Worm (Caenorhabditis elegans) whole organism, young adult: ENCODE measurements around the gene T24E12.6.

Experiments used
- B0019.2 ChIP-seq: fragments of 200-800 bp; sonication (Bioruptor generic); conservative IDR thresholded peaks from 2 replicates; pipeline ENCODE4 v1.3.6; 2022; ENCODE audit warnings: missing genetic modification reagents, missing genetic modification characterization, missing compliant biosample characterization
- B0336.3 ChIP-seq: fragments of 200-800 bp; sonication (Bioruptor generic); IDR thresholded peaks from 2 replicates; pipeline ENCODE4 v1.3.6; 2022; ENCODE audit warnings: missing genetic modification characterization, missing compliant biosample characterization
- D2030.7 ChIP-seq: fragments of 200-800 bp; sonication (Bioruptor generic); IDR thresholded peaks from 2 replicates; pipeline ENCODE4 v1.3.6; 2022; ENCODE audit warnings: missing genetic modification reagents, missing genetic modification characterization, missing compliant biosample characterization
- F23B12.7 ChIP-seq: sonication (generic microtip); optimal IDR thresholded peaks from 2 replicates; lab custom pipeline; 2017; ENCODE audit warnings: missing genetic modification characterization, mild to moderate bottlenecking, missing compliant biosample characterization, antibody characterized with exemption, moderate library complexity; ENCODE audit not compliant: insufficient read depth
- F33H1.4 ChIP-seq: fragments of 200-800 bp; sonication (Bioruptor generic); IDR thresholded peaks from 2 replicates; pipeline ENCODE4 v1.3.6; 2022; ENCODE audit warnings: missing genetic modification reagents, missing genetic modification characterization, missing compliant biosample characterization
- Y53G8AR.9 ChIP-seq: fragments of 200-800 bp; sonication (Bioruptor generic); conservative IDR thresholded peaks from 2 replicates; pipeline ENCODE4 v1.3.6; 2022; ENCODE audit warnings: missing genetic modification reagents, missing genetic modification characterization, missing compliant biosample characterization
- Y67H2A.10 ChIP-seq: fragments of 200-800 bp; sonication (Bioruptor generic); conservative IDR thresholded peaks from 2 replicates; pipeline ENCODE4 v1.3.6; 2022; ENCODE audit warnings: missing genetic modification reagents, missing genetic modification characterization, missing compliant biosample characterization
- atf-7 ChIP-seq: sonication (generic microtip); optimal IDR thresholded peaks from 2 replicates; lab custom pipeline; 2017; ENCODE audit warnings: mild to moderate bottlenecking, missing genetic modification characterization, missing compliant biosample characterization
- attf-5 ChIP-seq: fragments of 200-800 bp; sonication (Bioruptor generic); optimal IDR thresholded peaks from 2 replicates; lab custom pipeline; 2018; ENCODE audit warnings: mild to moderate bottlenecking, missing genetic modification characterization, missing compliant biosample characterization
- cebp-1 ChIP-seq, 2 experiments: fragments of 200-800 bp in 1 of 2; sonication (Bioruptor generic) in 1 of 2; sonication (generic microtip) in 1 of 2; IDR thresholded peaks in 1 of 2; optimal IDR thresholded peaks in 1 of 2; 2 replicates each; pipeline versions ENCODE4 v1.3.6 to Lab custom; 2017 to 2022; ENCODE audit warnings: missing compliant biosample characterization in 2 of 2, missing genetic modification characterization in 2 of 2, mild to moderate bottlenecking in 1 of 2, missing genetic modification reagents in 1 of 2, moderate library complexity in 1 of 2
- ceh-100 ChIP-seq: fragments of 200-800 bp; sonication (Bioruptor generic); IDR thresholded peaks from 2 replicates; pipeline ENCODE4 v1.3.6; 2022; ENCODE audit warnings: missing genetic modification reagents, missing genetic modification characterization, missing compliant biosample characterization
- dox-1 ChIP-seq: fragments of 200-800 bp; sonication (Bioruptor generic); IDR thresholded peaks from 2 replicates; pipeline ENCODE4 v1.3.6; 2022; ENCODE audit warnings: missing genetic modification reagents, missing genetic modification characterization, missing compliant biosample characterization
- dpl-1 ChIP-seq: fragments of 150-350 bp; optimal IDR thresholded peaks from 2 replicates; lab custom pipeline; 2014; ENCODE audit warnings: missing biosample characterization, missing genetic modification reagents, missing genetic modification characterization
- efl-1 ChIP-seq: fragments of 150-350 bp; optimal IDR thresholded peaks from 2 replicates; lab custom pipeline; 2014; ENCODE audit warnings: missing biosample characterization, missing genetic modification reagents, missing genetic modification characterization
- ekl-4 ChIP-seq: fragments of 200-800 bp; sonication (Bioruptor generic); IDR thresholded peaks from 2 replicates; pipeline ENCODE4 v1.3.6; 2022; ENCODE audit warnings: missing genetic modification reagents, missing genetic modification characterization, missing compliant biosample characterization
- ets-4 ChIP-seq: fragments of 200-800 bp; sonication (Bioruptor generic); optimal IDR thresholded peaks from 2 replicates; lab custom pipeline; 2018; ENCODE audit warnings: mild to moderate bottlenecking, missing genetic modification characterization, missing compliant biosample characterization
- fkh-3 ChIP-seq: sonication (generic microtip); optimal IDR thresholded peaks from 2 replicates; lab custom pipeline; 2016; ENCODE audit warnings: mild to moderate bottlenecking, missing genetic modification characterization, missing compliant biosample characterization
- hmg-1.2 ChIP-seq: fragments of 200-800 bp; sonication (Bioruptor generic); IDR thresholded peaks from 2 replicates; pipeline ENCODE4 v1.3.6; 2022; ENCODE audit warnings: missing genetic modification reagents, missing genetic modification characterization, missing compliant biosample characterization
- let-607 ChIP-seq, 2 experiments: fragments of 200-800 bp in 1 of 2; sonication (Bioruptor generic) in 1 of 2; sonication (generic microtip) in 1 of 2; optimal IDR thresholded peaks; 2 replicates each; lab custom pipeline; 2016 to 2018; ENCODE audit warnings: mild to moderate bottlenecking in 2 of 2, missing compliant biosample characterization in 2 of 2, missing genetic modification characterization in 2 of 2, moderate library complexity in 2 of 2, missing genotype in 1 of 2
- lin-35 ChIP-seq, 3 experiments: fragments of 150-350 bp in 2 of 3; sonication (generic microtip) in 1 of 3; optimal IDR thresholded peaks; 2 replicates each; lab custom pipeline; 2014 to 2018; ENCODE audit warnings: missing biosample characterization in 3 of 3, missing genetic modification characterization in 3 of 3, missing genetic modification reagents in 3 of 3
- lin-54 ChIP-seq: fragments of 200-800 bp; sonication (Bioruptor generic); optimal IDR thresholded peaks from 2 replicates; lab custom pipeline; 2018; ENCODE audit warnings: mild to moderate bottlenecking, missing genetic modification characterization, missing compliant biosample characterization
- lsy-27 ChIP-seq: sonication (generic microtip); optimal IDR thresholded peaks from 2 replicates; lab custom pipeline; 2017; ENCODE audit warnings: missing genetic modification characterization, mild to moderate bottlenecking, missing compliant biosample characterization, antibody characterized with exemption, missing genotype, borderline replicate concordance; ENCODE audit not compliant: insufficient read depth
- madf-10 ChIP-seq: sonication (generic microtip); optimal IDR thresholded peaks from 2 replicates; lab custom pipeline; 2016; ENCODE audit warnings: mild to moderate bottlenecking, missing genetic modification characterization, missing compliant biosample characterization
- madf-6 ChIP-seq: fragments of 200-800 bp; sonication (Bioruptor generic); IDR thresholded peaks from 2 replicates; pipeline ENCODE4 v1.3.6; 2022; ENCODE audit warnings: missing genetic modification reagents, missing genetic modification characterization, missing compliant biosample characterization
- mcd-1 ChIP-seq: fragments of 200-800 bp; sonication (Bioruptor generic); IDR thresholded peaks from 2 replicates; pipeline ENCODE4 v1.3.6; 2022; ENCODE audit warnings: missing genetic modification reagents, missing genetic modification characterization, missing compliant biosample characterization
- mes-4 ChIP-seq: sonication (generic microtip); optimal IDR thresholded peaks from 2 replicates; lab custom pipeline; 2016; ENCODE audit warnings: missing genotype, missing genetic modification characterization, missing compliant biosample characterization
- nhr-90 ChIP-seq: sonication (generic microtip); optimal IDR thresholded peaks from 2 replicates; lab custom pipeline; 2016; ENCODE audit warnings: missing genotype, mild to moderate bottlenecking, missing genetic modification characterization, missing compliant biosample characterization
- pbrm-1 ChIP-seq: fragments of 200-800 bp; sonication (Bioruptor generic); IDR thresholded peaks from 2 replicates; pipeline ENCODE4 v1.3.6; 2022; ENCODE audit warnings: missing genetic modification reagents, missing genetic modification characterization, missing compliant biosample characterization
- pha-4 ChIP-seq: fragments of 150-350 bp; sonication (generic microtip); optimal IDR thresholded peaks from 2 replicates; lab custom pipeline; 2014; ENCODE audit warnings: missing biosample characterization, missing genetic modification reagents, missing genetic modification characterization
- rcor-1 ChIP-seq: fragments of 200-800 bp; sonication (Bioruptor generic); IDR thresholded peaks from 2 replicates; pipeline ENCODE4 v1.3.6; 2022; ENCODE audit warnings: missing genetic modification reagents, missing genetic modification characterization, missing compliant biosample characterization
- rpc-1 ChIP-seq, 2 experiments: fragments of 150-350 bp in 1 of 2; sonication (generic microtip) in 1 of 2; optimal IDR thresholded peaks; 2 replicates each; lab custom pipeline; 2014 to 2018; ENCODE audit warnings: missing biosample characterization in 1 of 2, missing genetic modification characterization in 1 of 2, missing genetic modification reagents in 1 of 2, missing genotype in 1 of 2
- sdz-38 ChIP-seq: sonication (generic microtip); optimal IDR thresholded peaks from 2 replicates; lab custom pipeline; 2016; ENCODE audit warnings: missing genotype, missing genetic modification characterization, missing compliant biosample characterization
- snpc-1.1 ChIP-seq: sonication (generic microtip); optimal IDR thresholded peaks from 2 replicates; lab custom pipeline; 2017; ENCODE audit warnings: missing genetic modification characterization, mild to moderate bottlenecking, missing compliant biosample characterization, antibody characterized with exemption, moderate library complexity, missing genotype, missing genetic modification reagents; ENCODE audit not compliant: insufficient read depth
- snpc-1.3 ChIP-seq: sonication (generic microtip); optimal IDR thresholded peaks from 2 replicates; lab custom pipeline; 2017; ENCODE audit warnings: missing genetic modification characterization, mild to moderate bottlenecking, missing compliant biosample characterization, antibody characterized with exemption, moderate library complexity, missing genotype, missing genetic modification reagents; ENCODE audit not compliant: insufficient read depth
- snpc-3.4 ChIP-seq: sonication (generic microtip); optimal IDR thresholded peaks from 2 replicates; lab custom pipeline; 2017; ENCODE audit warnings: missing genetic modification characterization, mild to moderate bottlenecking, missing compliant biosample characterization, antibody characterized with exemption, moderate library complexity, missing genotype, missing genetic modification reagents
- tbp1 ChIP-seq: fragments of 200-800 bp; sonication (Bioruptor generic); optimal IDR thresholded peaks from 2 replicates; lab custom pipeline; 2018; ENCODE audit warnings: mild to moderate bottlenecking, missing genetic modification characterization, missing compliant biosample characterization
- unc-130 ChIP-seq: sonication (generic microtip); optimal IDR thresholded peaks from 2 replicates; lab custom pipeline; 2016; ENCODE audit warnings: missing genetic modification reagents, missing genetic modification characterization, missing compliant biosample characterization
- ztf-18 ChIP-seq: sonication (generic microtip); optimal IDR thresholded peaks from 2 replicates; lab custom pipeline; 2016; ENCODE audit warnings: missing genotype, mild to moderate bottlenecking, missing genetic modification characterization, missing compliant biosample characterization
- ztf-25 ChIP-seq: fragments of 200-800 bp; sonication (Bioruptor generic); IDR thresholded peaks from 2 replicates; pipeline ENCODE4 v1.3.6; 2022; ENCODE audit warnings: missing genetic modification reagents, missing genetic modification characterization, missing compliant biosample characterization

Gene T24E12.6

ce11 chrII:3808643-3809042 is 47.1 kb upstream of the T24E12.6 start (continued):
- TF ChIP-seq sdz-38 (tag; lab: Kevin White, UChicago) (no peak), lsy-27 (tag; lab: Kevin White, UChicago) (no peak), madf-10 (tag; lab: Kevin White, UChicago) (no peak), hmg-1.2 (GFP tag; lab: Robert Waterston, UW) (no peak), nhr-90 (tag; lab: Kevin White, UChicago) (no peak), fkh-3 (no peak)

DNA sequence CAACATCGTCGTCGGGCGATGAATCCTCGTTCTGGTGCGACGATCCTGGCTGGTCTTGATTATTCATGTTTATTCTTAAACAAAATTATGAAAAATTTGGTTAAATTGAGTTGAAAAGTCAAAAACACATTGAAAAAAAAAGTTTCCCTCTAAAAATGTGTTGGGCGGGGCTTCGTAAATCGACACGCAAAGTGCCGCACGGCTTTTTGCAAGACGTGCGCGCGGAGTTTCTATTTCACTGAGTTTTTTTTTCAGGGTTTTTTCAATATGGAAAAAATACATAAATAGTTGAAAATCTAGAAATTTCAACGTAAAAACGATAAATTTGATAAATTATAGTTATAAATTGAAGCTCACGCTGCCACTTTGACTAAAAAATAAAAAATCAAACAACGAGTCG is 46.6 kb upstream of the T24E12.6 start, which contains the start of gene F54D10.5:
F54D10.5 (minus strand) TSS at position 74 of the 400 bp plus-strand sequence.
- 0 out of 2 replicates have a peak, but pooled peaks have one; percentile 33 for TF ChIP-seq D2030.7 (GFP tag; lab: Robert Waterston, UW)
- TF ChIP-seq cebp-1 (GFP tag; IDR thresholded peaks at IDR 0.05; lab: Robert Waterston, UW) = no peak
- peak; percentile 53 for TF ChIP-seq cebp-1 (tag; optimal IDR thresholded peaks at IDR 0.05; lab: Kevin White, UChicago)
- peak; percentile 25 for TF ChIP-seq attf-5 (GFP tag; lab: Kevin White, UChicago)
- peak; percentile 44 for TF ChIP-seq rcor-1 (GFP tag; lab: Robert Waterston, UW)
- 0 out of 2 replicates have a peak, but pooled peaks have one; percentile 14 for TF ChIP-seq Y53G8AR.9 (GFP tag; lab: Robert Waterston, UW)
- peak; percentile 25 for TF ChIP-seq rpc-1 (optimal IDR thresholded peaks at IDR 0.05; lab: Kevin White, UChicago)
- no peak for TF ChIP-seq rpc-1 (tag; optimal IDR thresholded peaks at IDR 0.05; lab: Kevin White, UChicago)
- 0 out of 2 replicates have a peak, but pooled peaks have one; percentile 13 for TF ChIP-seq pbrm-1 (GFP tag; lab: Robert Waterston, UW)
- peak; percentile 63; the same call in 1 of the 2 replicates for TF ChIP-seq madf-6 (GFP tag; lab: Robert Waterston, UW)
- TF ChIP-seq unc-130 (GFP tag; lab: Kevin White, UChicago) = no peak
- TF ChIP-seq snpc-1.3 (tag; lab: Kevin White, UChicago) = peak; percentile 57
- TF ChIP-seq snpc-1.1 (tag; lab: Kevin White, UChicago) = peak; percentile 33
- peak; percentile 26; the same call in 1 of the 2 replicates for TF ChIP-seq ceh-100
- peak; percentile 71 for TF ChIP-seq dpl-1 (GFP tag; lab: Kevin White, UChicago)
- TF ChIP-seq mcd-1 (GFP tag; lab: Robert Waterston, UW) = peak; percentile 73
- peak; percentile 30; the same call in 1 of the 2 replicates for TF ChIP-seq hmg-1.2 (GFP tag; lab: Robert Waterston, UW)
- TF ChIP-seq lin-35 (GFP tag; optimal IDR thresholded peaks at IDR 0.05; lab: Kevin White, UChicago) = peak in 1 of 3 experiments; percentile 83
- 0 out of 2 replicates have a peak, but pooled peaks have one; percentile 46 for TF ChIP-seq dox-1 (GFP tag; lab: Robert Waterston, UW)
- no peak for TF ChIP-seq atf-7 (tag; lab: Kevin White, UChicago)
- no peak for TF ChIP-seq ztf-25 (GFP tag; lab: Robert Waterston, UW)
- TF ChIP-seq lin-54 (GFP tag; lab: Kevin White, UChicago) = peak; percentile 68
- TF ChIP-seq efl-1 (GFP tag; lab: Kevin White, UChicago) = peak; percentile 43
- TF ChIP-seq B0336.3 = no peak
- TF ChIP-seq F33H1.4 = peak; percentile 22; the same call in 1 of the 2 replicates
- TF ChIP-seq snpc-3.4 (tag; lab: Kevin White, UChicago) = peak; percentile 25
- TF ChIP-seq ets-4 (GFP tag; lab: Kevin White, UChicago) = no peak
- no peak for TF ChIP-seq ztf-18 (tag; lab: Kevin White, UChicago)
- peak; percentile 25; the same call in 1 of the 2 replicates for TF ChIP-seq ekl-4 (GFP tag; lab: Robert Waterston, UW)
- TF ChIP-seq mes-4 (tag; lab: Kevin White, UChicago) = no peak
- peak; percentile 67 for TF ChIP-seq F23B12.7 (tag; lab: Kevin White, UChicago)
- peak in 1 of 2 experiments; percentile 11 for TF ChIP-seq let-607 (tag; optimal IDR thresholded peaks at IDR 0.05; lab: Kevin White, UChicago)
- peak; percentile 14 for TF ChIP-seq tbp1 (GFP tag; lab: Kevin White, UChicago)
- no peak for TF ChIP-seq pha-4 (tag; lab: Kevin White, UChicago)
- no peak for TF ChIP-seq Y67H2A.10 (GFP tag; lab: Robert Waterston, UW)
- TF ChIP-seq B0019.2 (GFP tag; lab: Robert Waterston, UW) = no peak
